Worm (Caenorhabditis elegans) whole organism, L4 larva: ENCODE results near the gene T24H10.1.

Experiments
- T26A8.4 ChIP-seq: fragments of 200-800 bp; sonication (Bioruptor generic); IDR thresholded peaks from 2 replicates; pipeline ENCODE4 v1.3.6; 2022; ENCODE audit warnings: missing genetic modification characterization, missing compliant biosample characterization
- Y105C5A.15 ChIP-seq: fragments of 200-800 bp; sonication (Bioruptor generic); IDR thresholded peaks from 2 replicates; pipeline ENCODE4 v1.3.6; 2022; ENCODE audit warnings: missing genetic modification characterization, missing compliant biosample characterization
- ama-1 ChIP-seq: fragments of 150-350 bp; optimal IDR thresholded peaks from 2 replicates; lab custom pipeline; 2014; ENCODE audit warnings: inconsistent platforms, mixed read lengths
- fos-1 ChIP-seq: fragments of 150-350 bp; optimal IDR thresholded peaks from 2 replicates; lab custom pipeline; 2014; ENCODE audit warnings: missing biosample characterization, missing genetic modification characterization
- hlh-11 ChIP-seq: fragments of 200-800 bp; sonication (Bioruptor generic); optimal IDR thresholded peaks from 2 replicates; lab custom pipeline; 2018; ENCODE audit warnings: mild to moderate bottlenecking, missing genetic modification characterization, missing compliant biosample characterization
- lim-7 ChIP-seq: fragments of 200-800 bp; sonication (Bioruptor generic); IDR thresholded peaks from 2 replicates; pipeline ENCODE4 v1.3.6; 2022; ENCODE audit warnings: missing genetic modification characterization, missing compliant biosample characterization
- lin-13 ChIP-seq: fragments of 150-350 bp; optimal IDR thresholded peaks from 2 replicates; lab custom pipeline; 2014; ENCODE audit warnings: missing biosample characterization, missing genetic modification reagents, missing genetic modification characterization
- mdl-1 ChIP-seq, 2 experiments: fragments of 150-350 bp in 1 of 2; sonication (generic microtip) in 1 of 2; optimal IDR thresholded peaks; 2 replicates each; lab custom pipeline; 2014 to 2017; ENCODE audit warnings: missing biosample characterization in 2 of 2, missing genetic modification characterization in 2 of 2
- nhr-111 ChIP-seq: fragments of 200-800 bp; sonication (Bioruptor generic); optimal IDR thresholded peaks from 2 replicates; lab custom pipeline; 2018; ENCODE audit warnings: mild to moderate bottlenecking, missing genetic modification characterization, missing compliant biosample characterization
- nhr-237 ChIP-seq: sonication (generic microtip); optimal IDR thresholded peaks from 2 replicates; lab custom pipeline; 2017; ENCODE audit warnings: missing biosample characterization, missing genetic modification characterization
- nhr-25 ChIP-seq: sonication (generic microtip); optimal IDR thresholded peaks from 2 replicates; lab custom pipeline; 2017; ENCODE audit warnings: missing genetic modification characterization, mild to moderate bottlenecking, missing compliant biosample characterization, antibody characterized with exemption, moderate library complexity, borderline replicate concordance; ENCODE audit not compliant: insufficient read depth
- sdz-12 ChIP-seq: fragments of 200-800 bp; sonication (Bioruptor generic); optimal IDR thresholded peaks from 2 replicates; lab custom pipeline; 2018; ENCODE audit warnings: mild to moderate bottlenecking, missing genetic modification characterization, missing compliant biosample characterization
- spr-1 ChIP-seq: sonication (generic microtip); optimal IDR thresholded peaks from 2 replicates; lab custom pipeline; 2016; ENCODE audit warnings: mild to moderate bottlenecking, missing genetic modification characterization, missing compliant biosample characterization

DNA sequence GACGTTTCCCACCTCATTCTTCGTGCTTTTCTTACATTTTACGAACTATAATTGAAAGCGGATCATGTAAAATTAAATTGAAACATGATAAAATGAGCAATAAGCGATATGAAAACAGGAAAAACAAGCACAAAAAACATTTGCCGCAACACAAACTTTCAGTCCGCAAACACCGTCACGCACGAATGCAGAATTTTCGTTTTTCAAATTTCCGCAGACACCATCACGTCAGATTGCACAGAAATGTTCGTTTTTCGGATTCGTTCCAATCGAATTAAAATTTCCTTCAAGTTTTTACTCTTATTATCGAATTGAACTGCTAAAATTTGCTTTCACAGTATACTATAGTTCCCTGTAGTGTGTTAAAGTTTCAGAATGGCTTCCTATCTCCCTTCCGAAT lies 44.6 kb upstream of the T24H10.1 start, which contains the start of gene chmp-7:
- TF ChIP-seq nhr-111, result no peak
- peak; percentile 72 for TF ChIP-seq T26A8.4 (GFP tag; lab: Robert Waterston, UW)
- 0 out of 2 replicates have a peak, but pooled peaks have one; percentile 15 for TF ChIP-seq Y105C5A.15
- TF ChIP-seq ama-1, result peak; percentile 71
- TF ChIP-seq fos-1 (tag; lab: Kevin White, UChicago), result no peak
- TF ChIP-seq lin-13 (GFP tag; lab: Kevin White, UChicago), result peak; percentile 84
- no peak for TF ChIP-seq lim-7
- TF ChIP-seq mdl-1 (tag; optimal IDR thresholded peaks at IDR 0.05; lab: Kevin White, UChicago), result no peak
- TF ChIP-seq nhr-25 (tag; lab: Kevin White, UChicago), result peak; percentile 57
- TF ChIP-seq hlh-11 (tag; lab: Kevin White, UChicago), result peak; percentile 74
- TF ChIP-seq nhr-237 (tag; lab: Kevin White, UChicago), result no peak
- peak; percentile 37 for TF ChIP-seq spr-1
- no peak for TF ChIP-seq sdz-12 (GFP tag; lab: Kevin White, UChicago)
